Fruit fly (Drosophila melanogaster) whole organism, prepupa: ENCODE data around the gene Oscillin.

Experiments
- Blimp-1 ChIP-seq: fragments of 200-800 bp; sonication (Bioruptor generic); optimal IDR thresholded peaks from 3 replicates; lab custom pipeline; 2017; ENCODE audit warnings: missing biosample characterization, missing genetic modification characterization, mild to moderate bottlenecking, moderate library complexity, missing genetic modification reagents
- CG10669 ChIP-seq: fragments of 200-800 bp; sonication (Bioruptor generic); optimal IDR thresholded peaks from 3 replicates; lab custom pipeline; 2018; ENCODE audit warnings: missing biosample characterization, mild to moderate bottlenecking, missing genetic modification characterization, moderate library complexity
- CG1621 ChIP-seq: fragments of 200-800 bp; sonication (Bioruptor generic); optimal IDR thresholded peaks from 3 replicates; lab custom pipeline; 2018; ENCODE audit warnings: missing biosample characterization, mild to moderate bottlenecking, missing genetic modification characterization
- CG16779 ChIP-seq: fragments of 200-800 bp; sonication (Bioruptor generic); optimal IDR thresholded peaks from 3 replicates; lab custom pipeline; 2017; ENCODE audit warnings: missing biosample characterization, mild to moderate bottlenecking, missing genetic modification characterization
- CG31627 ChIP-seq: fragments of 200-800 bp; sonication (Bioruptor generic); optimal IDR thresholded peaks from 3 replicates; lab custom pipeline; 2016; ENCODE audit warnings: missing biosample characterization, missing genetic modification characterization
- CG32006 ChIP-seq: fragments of 200-800 bp; sonication (Bioruptor generic); optimal IDR thresholded peaks from 3 replicates; lab custom pipeline; 2017; ENCODE audit warnings: missing biosample characterization, mild to moderate bottlenecking, missing genetic modification characterization
- CG6163 ChIP-seq: fragments of 200-800 bp; sonication (Bioruptor generic); IDR thresholded peaks from 3 replicates; pipeline ENCODE4 v1.3.6; 2022; ENCODE audit warnings: missing biosample characterization, missing genetic modification characterization
- CG6276 ChIP-seq: fragments of 200-800 bp; sonication (Bioruptor generic); optimal IDR thresholded peaks from 2 replicates; lab custom pipeline; 2017; ENCODE audit warnings: missing biosample characterization, mild to moderate bottlenecking, missing genetic modification characterization
- CG6808 ChIP-seq: fragments of 200-800 bp; sonication (Bioruptor generic); optimal IDR thresholded peaks from 3 replicates; lab custom pipeline; 2017; ENCODE audit warnings: missing biosample characterization, missing genetic modification characterization, mild to moderate bottlenecking, moderate library complexity, missing genetic modification reagents
- CG8119 ChIP-seq: fragments of 200-800 bp; sonication (Bioruptor generic); IDR thresholded peaks from 3 replicates; pipeline ENCODE4 v1.3.6; 2022; ENCODE audit warnings: missing biosample characterization, missing genetic modification characterization
- CG8632 ChIP-seq: fragments of 200-800 bp; sonication (Bioruptor generic); optimal IDR thresholded peaks from 3 replicates; lab custom pipeline; 2016; ENCODE audit warnings: missing biosample characterization, missing genetic modification characterization
- Eip75B ChIP-seq: fragments of 200-800 bp; sonication (Bioruptor generic); optimal IDR thresholded peaks from 3 replicates; lab custom pipeline; 2016; ENCODE audit warnings: missing biosample characterization, missing genetic modification characterization
- Eip78C ChIP-seq: fragments of 200-800 bp; sonication (Bioruptor generic); peaks from one replicate; lab custom pipeline; 2016; ENCODE audit warnings: missing biosample characterization, missing genetic modification characterization
- Eip93F ChIP-seq: fragments of 200-800 bp; sonication (Bioruptor generic); optimal IDR thresholded peaks from 2 replicates; lab custom pipeline; 2016; ENCODE audit warnings: missing biosample characterization, mild to moderate bottlenecking, missing genetic modification characterization
- Ets21C ChIP-seq: fragments of 200-800 bp; sonication (Bioruptor generic); optimal IDR thresholded peaks from 3 replicates; lab custom pipeline; 2016; ENCODE audit warnings: missing biosample characterization, missing genetic modification characterization
- Hr38 ChIP-seq: sonication (Bioruptor generic); optimal IDR thresholded peaks from 2 replicates; lab custom pipeline; 2016; ENCODE audit warnings: missing biosample characterization, missing genetic modification characterization
- Hr39 ChIP-seq: fragments of 200-800 bp; sonication (Bioruptor generic); optimal IDR thresholded peaks from 2 replicates; lab custom pipeline; 2016; ENCODE audit warnings: missing biosample characterization, missing genetic modification characterization
- Hr4 ChIP-seq: fragments of 200-800 bp; sonication (Bioruptor generic); optimal IDR thresholded peaks from 3 replicates; lab custom pipeline; 2016; ENCODE audit warnings: missing biosample characterization, missing genetic modification characterization
- Lpt ChIP-seq: fragments of 200-800 bp; sonication (Bioruptor generic); optimal IDR thresholded peaks from 3 replicates; lab custom pipeline; 2016; ENCODE audit warnings: missing biosample characterization, missing genetic modification characterization
- Sox14 ChIP-seq: fragments of 200-800 bp; sonication (Bioruptor generic); optimal IDR thresholded peaks from 3 replicates; lab custom pipeline; 2016; ENCODE audit warnings: missing biosample characterization, missing genetic modification characterization
- acj6 ChIP-seq: fragments of 200-800 bp; sonication (Bioruptor generic); optimal IDR thresholded peaks from 3 replicates; lab custom pipeline; 2016; ENCODE audit warnings: missing biosample characterization, missing genetic modification characterization
- cyc ChIP-seq: fragments of 200-800 bp; sonication (Bioruptor generic); optimal IDR thresholded peaks from 3 replicates; lab custom pipeline; 2016; ENCODE audit warnings: missing biosample characterization, missing genetic modification characterization
- dac ChIP-seq: fragments of 200-800 bp; sonication (Bioruptor generic); optimal IDR thresholded peaks from 2 replicates; lab custom pipeline; 2017; ENCODE audit warnings: missing biosample characterization, mild to moderate bottlenecking, missing genetic modification characterization
- esn ChIP-seq: fragments of 200-800 bp; sonication (Bioruptor generic); optimal IDR thresholded peaks from 2 replicates; lab custom pipeline; 2016; ENCODE audit warnings: missing biosample characterization, mild to moderate bottlenecking, missing genetic modification characterization, moderate library complexity
- fd59A ChIP-seq: fragments of 200-800 bp; sonication (Bioruptor generic); optimal IDR thresholded peaks from 2 replicates; lab custom pipeline; 2017; ENCODE audit warnings: missing biosample characterization, mild to moderate bottlenecking, missing genetic modification characterization, missing genetic modification reagents
- fd85E ChIP-seq: fragments of 200-800 bp; sonication (Bioruptor generic); optimal IDR thresholded peaks from 3 replicates; lab custom pipeline; 2016; ENCODE audit warnings: missing biosample characterization, missing genetic modification characterization
- lz ChIP-seq: fragments of 200-800 bp; sonication (Bioruptor generic); optimal IDR thresholded peaks from 3 replicates; lab custom pipeline; 2016; ENCODE audit warnings: missing biosample characterization, missing genetic modification characterization
- pdm3 ChIP-seq: fragments of 200-800 bp; sonication (Bioruptor generic); optimal IDR thresholded peaks from 3 replicates; lab custom pipeline; 2016; ENCODE audit warnings: missing biosample characterization, missing genetic modification characterization
- salr ChIP-seq, 2 experiments: fragments of 200-800 bp; sonication (Bioruptor generic); optimal IDR thresholded peaks; 3 replicates each; lab custom pipeline; 2016 to 2018; ENCODE audit warnings: missing biosample characterization in 2 of 2, missing genetic modification characterization in 2 of 2, mild to moderate bottlenecking in 1 of 2
- svp ChIP-seq: fragments of 200-800 bp; sonication (Bioruptor generic); peaks from one replicate; lab custom pipeline; 2016; ENCODE audit warnings: missing biosample characterization, missing genetic modification characterization

Oscillin gene

dm6 chr2L:5527861-5528260 is 19.0 kb upstream of the Oscillin start, which contains the start of gene CG31915:
Gene CG31915, plus strand, starts transcription at chr2L:5528123.
- no peak for TF ChIP-seq Hr38
- TF ChIP-seq Hr39: no peak
- no peak for TF ChIP-seq cyc (GFP tag; lab: Kevin White, UChicago)
- peak; percentile 68 for TF ChIP-seq CG1621 (tag; lab: Kevin White, UChicago)

dm6 chr2L:5532061-5532460 is 14.8 kb upstream of the Oscillin start, which contains the start of gene Coq6:
Gene Coq6, minus strand, starts transcription at chr2L:5532223.
- no peak for TF ChIP-seq esn (GFP tag; lab: Kevin White, UChicago)
- 0 out of 3 replicates have a peak, but pooled peaks have one; percentile 26 for TF ChIP-seq CG6163 (GFP tag; lab: Robert Waterston, UW)
- TF ChIP-seq Blimp-1 (GFP tag; lab: Kevin White, UChicago): no peak
- no peak for TF ChIP-seq fd59A
- TF ChIP-seq salr (GFP tag; optimal IDR thresholded peaks at IDR 0.05; lab: Kevin White, UChicago): no peak
- TF ChIP-seq Eip93F (GFP tag; lab: Kevin White, UChicago): no peak
- no peak for TF ChIP-seq Sox14
- no peak for TF ChIP-seq Hr4

- TF ChIP-seq Eip75B (GFP tag; lab: Kevin White, UChicago): no peak
- TF ChIP-seq CG6163 (GFP tag; lab: Robert Waterston, UW): no peak
- TF ChIP-seq CG10669 (GFP tag; lab: Kevin White, UChicago): no peak
- TF ChIP-seq acj6 (GFP tag; lab: Kevin White, UChicago): no peak
- no peak for TF ChIP-seq fd85E (GFP tag; lab: Kevin White, UChicago)
- TF ChIP-seq esn (GFP tag; lab: Kevin White, UChicago): no peak
- no peak for TF ChIP-seq CG31627 (GFP tag; lab: Kevin White, UChicago)
- TF ChIP-seq lz (GFP tag; lab: Kevin White, UChicago): no peak
- TF ChIP-seq, all 60 proteins: peak for 0
Observed at dm6 chr2L:5536658-5537057, 10.2 kb upstream of the Oscillin start, which contains the start of gene tomb. Gene tomb, minus strand, starts transcription at chr2L:5536758.

dm6 chr2L:5537063-5537462 is 9.8 kb upstream of the Oscillin start:
- TF ChIP-seq CG16779 (tag; lab: Kevin White, UChicago) (no peak), svp (GFP tag; lab: Kevin White, UChicago) (no peak), cyc (GFP tag; lab: Kevin White, UChicago) (no peak), CG8119 (GFP tag; lab: Robert Waterston, UW) (no peak), pdm3 (GFP tag; lab: Kevin White, UChicago) (no peak), CG6808 (GFP tag; lab: Kevin White, UChicago) (no peak), fd85E (GFP tag; lab: Kevin White, UChicago) (no peak), CG6163 (GFP tag; lab: Robert Waterston, UW) (no peak), CG6276 (GFP tag; lab: Kevin White, UChicago) (no peak), CG32006 (GFP tag; lab: Kevin White, UChicago) (no peak)

dm6 chr2L:5539034-5539433 is 7.9 kb upstream of the Oscillin start, which contains the start of gene CG14015:
Gene CG14015, minus strand, starts transcription at chr2L:5539196.
- no peak for TF ChIP-seq Lpt (GFP tag; lab: Kevin White, UChicago)
- no peak for TF ChIP-seq CG1621 (tag; lab: Kevin White, UChicago)
- TF ChIP-seq CG8632 (GFP tag; lab: Kevin White, UChicago): no peak
- no peak for TF ChIP-seq fd85E (GFP tag; lab: Kevin White, UChicago)
- no peak for TF ChIP-seq dac (GFP tag; lab: Kevin White, UChicago)
- TF ChIP-seq Ets21C (GFP tag; lab: Kevin White, UChicago): no peak
- no peak for TF ChIP-seq Eip78C
- no peak for TF ChIP-seq Eip93F (GFP tag; lab: Kevin White, UChicago)
- no peak for TF ChIP-seq CG32006 (GFP tag; lab: Kevin White, UChicago)
- no peak for TF ChIP-seq CG31627 (GFP tag; lab: Kevin White, UChicago)
- no peak for TF ChIP-seq fd59A
- TF ChIP-seq Eip75B (GFP tag; lab: Kevin White, UChicago): no peak
